Worm (Caenorhabditis elegans): ENCODE results near the gene cdh-12.

DNA sequence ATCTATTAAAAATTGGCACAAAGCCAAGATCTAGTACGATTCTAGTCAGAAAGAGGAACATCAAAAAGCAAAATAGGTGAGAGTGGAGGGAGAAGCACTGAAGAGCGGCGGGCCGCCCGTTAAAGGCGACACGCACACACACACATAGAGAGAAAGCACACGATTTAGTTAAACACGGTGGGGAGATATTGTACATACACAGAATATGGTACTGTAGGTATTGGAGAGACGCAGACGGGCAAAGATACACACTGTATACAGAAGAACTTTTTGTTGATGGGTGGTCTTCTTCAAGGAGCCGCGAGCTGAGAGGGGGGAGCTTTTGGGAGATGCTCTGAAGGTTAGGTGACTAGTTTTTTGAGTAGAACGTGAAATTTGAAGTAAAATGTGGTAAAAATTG lies 74.4 kb downstream of the cdh-12 start:
- TF ChIP-seq fkh-10 (GFP tag; optimal IDR thresholded peaks at IDR 0.05), result no peak
- no peak for TF ChIP-seq rnt-1 (tag; optimal IDR thresholded peaks at IDR 0.05)
- no peak for TF ChIP-seq che-1 (tag; optimal IDR thresholded peaks at IDR 0.05)

Measured in whole organism, late embryonic.